Fruit fly (Drosophila melanogaster) whole organism, embryonic: ENCODE measurements around the gene CG13313.

Experiments
- Atf6 ChIP-seq: fragments of 200-800 bp; sonication (Bioruptor generic); IDR thresholded peaks from 2 replicates; pipeline ENCODE4 v1.3.6; 2022; ENCODE audit warnings: missing biosample characterization, missing genetic modification characterization
- Bgb ChIP-seq: fragments of 200-800 bp; sonication (Bioruptor generic); IDR thresholded peaks from 2 replicates; pipeline ENCODE4 v1.3.6; 2022; ENCODE audit warnings: missing biosample characterization, missing genetic modification characterization; ENCODE audit not compliant: partially characterized antibody
- CG10147 ChIP-seq: fragments of 200-800 bp; sonication (Bioruptor generic); optimal IDR thresholded peaks from 2 replicates; lab custom pipeline; 2019; ENCODE audit warnings: missing biosample characterization, mild to moderate bottlenecking, missing genetic modification characterization, moderate library complexity
- CG10565 ChIP-seq: fragments of 200-800 bp; sonication (Bioruptor generic); optimal IDR thresholded peaks from 3 replicates; lab custom pipeline; 2016; ENCODE audit warnings: missing biosample characterization, mild to moderate bottlenecking, missing genetic modification characterization
- CG11093 ChIP-seq: fragments of 200-800 bp; sonication (Bioruptor generic); IDR thresholded peaks from 3 replicates; pipeline ENCODE4 v1.3.6; 2022; ENCODE audit warnings: missing biosample characterization, missing genetic modification characterization
- CG11247 ChIP-seq: fragments of 200-800 bp; sonication (Bioruptor generic); IDR thresholded peaks from 2 replicates; pipeline ENCODE4 v1.3.6; 2022; ENCODE audit warnings: missing biosample characterization, missing genetic modification characterization
- CG11504 ChIP-seq: fragments of 200-800 bp; sonication (Bioruptor generic); optimal IDR thresholded peaks from 3 replicates; lab custom pipeline; 2019; ENCODE audit warnings: missing biosample characterization, mild to moderate bottlenecking, missing genetic modification characterization, moderate library complexity
- CG12104 ChIP-seq: fragments of 200-800 bp; sonication (Bioruptor generic); optimal IDR thresholded peaks from 3 replicates; lab custom pipeline; 2016; ENCODE audit warnings: missing biosample characterization, missing genetic modification characterization
- CG12219 ChIP-seq: fragments of 200-800 bp; sonication (Bioruptor generic); optimal IDR thresholded peaks from 3 replicates; lab custom pipeline; 2018; ENCODE audit warnings: missing biosample characterization, mild to moderate bottlenecking, missing genetic modification characterization
- CG13287 ChIP-seq: fragments of 200-800 bp; sonication (Bioruptor generic); IDR thresholded peaks from 2 replicates; pipeline ENCODE4 v1.3.6; 2022; ENCODE audit warnings: missing biosample characterization, missing genetic modification characterization; ENCODE audit not compliant: partially characterized antibody
- CG14014 ChIP-seq: fragments of 200-800 bp; sonication (Bioruptor generic); IDR thresholded peaks from 2 replicates; pipeline ENCODE4 v1.3.6; 2022; ENCODE audit warnings: missing biosample characterization, missing genetic modification characterization
- CG15479 ChIP-seq: fragments of 200-800 bp; sonication (Bioruptor generic); optimal IDR thresholded peaks from 3 replicates; lab custom pipeline; 2019; ENCODE audit warnings: missing biosample characterization, mild to moderate bottlenecking, missing genetic modification characterization, moderate library complexity
- CG3163 ChIP-seq: fragments of 200-800 bp; sonication (Bioruptor generic); optimal IDR thresholded peaks from 3 replicates; lab custom pipeline; 2016; ENCODE audit warnings: missing biosample characterization, missing genetic modification characterization
- CG34224 ChIP-seq: fragments of 200-800 bp; sonication (Bioruptor generic); IDR thresholded peaks from 3 replicates; pipeline ENCODE4 v1.3.6; 2022; ENCODE audit warnings: missing biosample characterization, missing genetic modification characterization; ENCODE audit not compliant: partially characterized antibody
- CG4404 ChIP-seq: fragments of 200-800 bp; sonication (Bioruptor generic); IDR thresholded peaks from 2 replicates; pipeline ENCODE4 v1.3.6; 2022; ENCODE audit warnings: missing biosample characterization, missing genetic modification characterization
- CG7271 ChIP-seq: fragments of 200-800 bp; sonication (Bioruptor generic); optimal IDR thresholded peaks from 2 replicates; lab custom pipeline; 2018; ENCODE audit warnings: missing biosample characterization, mild to moderate bottlenecking, missing genetic modification characterization, moderate library complexity
- CG7556 ChIP-seq: fragments of 200-800 bp; sonication (Bioruptor generic); optimal IDR thresholded peaks from 2 replicates; lab custom pipeline; 2017; ENCODE audit warnings: missing biosample characterization, mild to moderate bottlenecking, missing genetic modification characterization
- CG7839 ChIP-seq: fragments of 200-800 bp; sonication (Bioruptor generic); optimal IDR thresholded peaks from 3 replicates; lab custom pipeline; 2018; ENCODE audit warnings: missing biosample characterization, mild to moderate bottlenecking, missing genetic modification characterization, moderate library complexity
- CG8290 ChIP-seq, 3 experiments: fragments of 200-800 bp; sonication (Bioruptor generic); optimal IDR thresholded peaks; 2 replicates each; lab custom pipeline; 2016 to 2019; ENCODE audit warnings: missing biosample characterization in 3 of 3, missing genetic modification characterization in 3 of 3, mild to moderate bottlenecking in 2 of 3, moderate library complexity in 1 of 3
- CG8359 ChIP-seq: fragments of 200-800 bp; sonication (Bioruptor generic); optimal IDR thresholded peaks from 2 replicates; lab custom pipeline; 2017; ENCODE audit warnings: missing biosample characterization, mild to moderate bottlenecking, missing genetic modification characterization, borderline replicate concordance
- CHES-1-like ChIP-seq: fragments of 200-800 bp; sonication (Bioruptor generic); optimal IDR thresholded peaks from 2 replicates; lab custom pipeline; 2016; ENCODE audit warnings: missing biosample characterization, missing genetic modification characterization
- Dll ChIP-seq: fragments of 200-800 bp; sonication (Bioruptor generic); IDR thresholded peaks from 4 replicates; pipeline ENCODE4 v1.3.6; 2022; ENCODE audit warnings: missing biosample characterization, missing genetic modification characterization; ENCODE audit not compliant: partially characterized antibody
- HLH4C ChIP-seq: fragments of 200-800 bp; sonication (Bioruptor generic); IDR thresholded peaks from 3 replicates; pipeline ENCODE4 v1.3.6; 2022; ENCODE audit warnings: missing biosample characterization, missing genetic modification characterization; ENCODE audit not compliant: partially characterized antibody
- Hey ChIP-seq: fragments of 200-800 bp; sonication (Bioruptor generic); optimal IDR thresholded peaks from 3 replicates; lab custom pipeline; 2018; ENCODE audit warnings: missing biosample characterization, mild to moderate bottlenecking, missing genetic modification characterization
- NFAT ChIP-seq: fragments of 200-800 bp; sonication (Bioruptor generic); IDR thresholded peaks from 2 replicates; pipeline ENCODE4 v1.3.6; 2022; ENCODE audit warnings: missing biosample characterization, missing genetic modification characterization
- Ptx1 ChIP-seq: fragments of 200-800 bp; sonication (Bioruptor generic); IDR thresholded peaks from 2 replicates; pipeline ENCODE4 v1.3.6; 2022; ENCODE audit warnings: missing biosample characterization, missing genetic modification characterization
- Xrp1 ChIP-seq: fragments of 200-800 bp; sonication (Bioruptor generic); IDR thresholded peaks from 2 replicates; pipeline ENCODE4 v1.3.6; 2022; ENCODE audit warnings: missing biosample characterization, missing genetic modification characterization
- ara ChIP-seq: fragments of 200-800 bp; sonication (Bioruptor generic); IDR thresholded peaks from 2 replicates; pipeline ENCODE4 v1.3.6; 2022; ENCODE audit warnings: missing biosample characterization, missing genetic modification characterization
- chif ChIP-seq, 2 experiments: fragments of 200-800 bp; sonication (Bioruptor generic); optimal IDR thresholded peaks; 3 replicates each; lab custom pipeline; 2016; ENCODE audit warnings: missing biosample characterization in 2 of 2, missing genetic modification characterization in 2 of 2
- ci ChIP-seq: fragments of 200-800 bp; sonication (Bioruptor generic); IDR thresholded peaks from 3 replicates; pipeline ENCODE4 v1.3.6; 2022; ENCODE audit warnings: missing biosample characterization, missing genetic modification characterization
- corto ChIP-seq: fragments of 200-800 bp; sonication (Bioruptor generic); optimal IDR thresholded peaks from 2 replicates; lab custom pipeline; 2016; ENCODE audit warnings: missing biosample characterization, mild to moderate bottlenecking, missing genetic modification characterization, moderate library complexity
- crc ChIP-seq: fragments of 200-800 bp; sonication (Bioruptor generic); optimal IDR thresholded peaks from 2 replicates; lab custom pipeline; 2016; ENCODE audit warnings: missing biosample characterization, missing genetic modification characterization
- en ChIP-seq: fragments of 200-800 bp; sonication (Bioruptor generic); optimal IDR thresholded peaks from 2 replicates; lab custom pipeline; 2016; ENCODE audit warnings: missing biosample characterization, missing genetic modification characterization
- gem ChIP-seq: fragments of 200-800 bp; sonication (Bioruptor generic); optimal IDR thresholded peaks from 2 replicates; lab custom pipeline; 2019; ENCODE audit warnings: missing biosample characterization, mild to moderate bottlenecking, missing genetic modification characterization, moderate library complexity
- gfzf ChIP-seq: fragments of 200-800 bp; sonication (Bioruptor generic); optimal IDR thresholded peaks from 2 replicates; lab custom pipeline; 2016; ENCODE audit warnings: missing biosample characterization, mild to moderate bottlenecking, missing genetic modification characterization, moderate library complexity
- hb ChIP-seq: fragments of 200-800 bp; sonication (Bioruptor generic); IDR thresholded peaks from 3 replicates; pipeline ENCODE4 v1.3.6; 2022; ENCODE audit warnings: missing biosample characterization, missing genetic modification characterization; ENCODE audit not compliant: partially characterized antibody
- insv ChIP-seq, 2 experiments: fragments of 200-800 bp; sonication (Bioruptor generic); optimal IDR thresholded peaks; 3 replicates each; lab custom pipeline; 2016 to 2018; ENCODE audit warnings: missing biosample characterization in 2 of 2, missing genetic modification characterization in 2 of 2
- ken ChIP-seq: fragments of 200-800 bp; sonication (Bioruptor generic); IDR thresholded peaks from 3 replicates; pipeline ENCODE4 v1.3.6; 2022; ENCODE audit warnings: missing biosample characterization, missing genetic modification characterization
- nau ChIP-seq: fragments of 200-800 bp; sonication (Bioruptor generic); optimal IDR thresholded peaks from 3 replicates; lab custom pipeline; 2017; ENCODE audit warnings: missing biosample characterization, mild to moderate bottlenecking, missing genetic modification characterization, missing genetic modification reagents
- nmo ChIP-seq: fragments of 200-800 bp; sonication (Bioruptor generic); optimal IDR thresholded peaks from 2 replicates; lab custom pipeline; 2018; ENCODE audit warnings: missing biosample characterization, mild to moderate bottlenecking, missing genetic modification characterization, moderate library complexity
- pho ChIP-seq: fragments of 200-800 bp; sonication (Bioruptor generic); optimal IDR thresholded peaks from 2 replicates; lab custom pipeline; 2016; ENCODE audit warnings: missing biosample characterization, missing genetic modification characterization
- ranshi ChIP-seq: fragments of 200-800 bp; sonication (Bioruptor generic); IDR thresholded peaks from 2 replicates; pipeline ENCODE4 v1.3.6; 2022; ENCODE audit warnings: missing biosample characterization, missing genetic modification characterization
- sna ChIP-seq: fragments of 200-800 bp; sonication (Bioruptor generic); IDR thresholded peaks from 2 replicates; pipeline ENCODE4 v1.3.6; 2022; ENCODE audit warnings: missing biosample characterization, missing genetic modification characterization; ENCODE audit not compliant: partially characterized antibody
- sug ChIP-seq: fragments of 200-800 bp; optimal IDR thresholded peaks from 2 replicates; lab custom pipeline; 2019; ENCODE audit warnings: missing biosample characterization, mild to moderate bottlenecking, missing genetic modification characterization, moderate library complexity
- tna ChIP-seq: fragments of 200-800 bp; sonication (Bioruptor generic); IDR thresholded peaks from 2 replicates; pipeline ENCODE4 v1.3.6; 2022; ENCODE audit warnings: missing biosample characterization, missing genetic modification characterization; ENCODE audit not compliant: partially characterized antibody
- vnd ChIP-seq: fragments of 200-800 bp; sonication (Bioruptor generic); IDR thresholded peaks from 3 replicates; pipeline ENCODE4 v1.3.6; 2022; ENCODE audit warnings: missing biosample characterization, missing genetic modification characterization; ENCODE audit not compliant: partially characterized antibody

Gene CG13313

DNA sequence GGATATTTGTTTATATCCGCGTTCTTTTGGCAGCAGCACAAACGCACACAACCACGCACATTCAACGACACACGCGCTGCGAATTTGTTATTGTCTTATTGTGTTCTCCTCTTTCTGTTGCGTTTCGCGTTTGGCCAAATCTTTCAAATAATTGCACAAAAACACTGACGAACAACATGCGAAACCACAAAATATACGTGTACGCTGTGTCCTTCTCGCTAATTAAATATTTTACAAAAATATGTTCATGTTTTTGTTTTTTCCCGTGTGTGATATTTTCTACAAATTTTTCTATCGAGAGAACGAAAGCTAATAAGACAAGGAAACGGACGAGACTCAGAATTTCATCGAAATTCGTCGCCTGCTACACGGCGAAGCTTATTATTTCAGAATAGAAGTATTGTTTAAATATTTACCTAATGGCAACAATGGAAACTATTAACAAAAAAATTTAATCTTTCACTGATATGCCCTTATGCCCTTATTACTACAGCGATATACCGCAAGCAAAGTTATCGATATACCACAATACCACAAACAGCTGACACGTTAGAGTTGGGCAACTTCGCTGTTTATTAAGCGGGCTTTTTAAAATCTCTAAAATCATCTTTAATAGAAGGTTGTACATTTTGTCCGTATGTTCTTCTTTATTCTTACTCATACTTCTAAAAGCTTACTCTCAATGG lies 4.6 kb upstream of the CG13313 start, which contains the start of the genes CG43783 and orb2 (continued):
- TF ChIP-seq sug (no peak), hb (GFP tag; lab: Robert Waterston, UW) (peak; percentile 71; the same call in 2 of the 3 replicates), CG11093 (no peak), HLH4C (GFP tag; lab: Robert Waterston, UW) (peak; percentile 77), CG14014 (GFP tag; lab: Robert Waterston, UW) (no peak), tna (GFP tag; lab: Robert Waterston, UW) (peak; percentile 55; the same call in 1 of the 2 replicates), Bgb (peak; percentile 65), Dll (GFP tag; lab: Robert Waterston, UW) (peak; percentile 62), CG12104 (no peak), insv (GFP tag; optimal IDR thresholded peaks at IDR 0.05; lab: Kevin White, UChicago) (no peak), CG13287 (GFP tag; lab: Robert Waterston, UW) (peak; percentile 69)

dm6 chr3L:8954648-8955033 lies 4.0 kb upstream of the CG13313 start, which contains the start of gene GNBP3:
Gene GNBP3, plus strand, starts transcription at chr3L:8955021.
- TF ChIP-seq chif (GFP tag; optimal IDR thresholded peaks at IDR 0.05; lab: Kevin White, UChicago) (no peak), sna (GFP tag; lab: Robert Waterston, UW) (no peak), CG8359 (GFP tag; lab: Kevin White, UChicago) (no peak), Ptx1 (GFP tag; lab: Robert Waterston, UW) (peak; percentile 48), gem (tag; lab: Kevin White, UChicago) (peak; percentile 80), Xrp1 (GFP tag; lab: Robert Waterston, UW) (peak; percentile 86), CG11247 (GFP tag; lab: Robert Waterston, UW) (no peak), vnd (GFP tag; lab: Robert Waterston, UW) (no peak), CG7556 (GFP tag; lab: Kevin White, UChicago) (peak; percentile 46), CG3163 (GFP tag; lab: Kevin White, UChicago) (no peak), CG12219 (no peak), gfzf (GFP tag; lab: Kevin White, UChicago) (no peak), CG10565 (GFP tag; lab: Kevin White, UChicago) (peak; percentile 51), CHES-1-like (no peak), ci (GFP tag; lab: Robert Waterston, UW) (peak; percentile 39; the same call in 1 of the 3 replicates), ken (0 out of 3 replicates have a peak, but pooled peaks have one; percentile 15), pho (GFP tag; lab: Kevin White, UChicago) (no peak), NFAT (0 out of 2 replicates have a peak, but pooled peaks have one; percentile 11), CG11504 (peak; percentile 80), CG13287 (GFP tag; lab: Robert Waterston, UW) (no peak), CG10147 (GFP tag; lab: Kevin White, UChicago) (peak; percentile 87), CG7839 (peak; percentile 67), en (no peak), CG4404 (GFP tag; lab: Robert Waterston, UW) (no peak), nmo (GFP tag; lab: Kevin White, UChicago) (peak; percentile 50), crc (no peak), Atf6 (peak; percentile 53; the same call in 1 of the 2 replicates), corto (GFP tag; lab: Kevin White, UChicago) (peak; percentile 92), CG8290 (GFP tag; optimal IDR thresholded peaks at IDR 0.05; lab: Kevin White, UChicago) (peak; percentile 63), CG8290 (tag; optimal IDR thresholded peaks at IDR 0.05; lab: Kevin White, UChicago) (no peak), ara (GFP tag; lab: Robert Waterston, UW) (0 out of 2 replicates have a peak, but pooled peaks have one; percentile 26), Hey (tag; lab: Kevin White, UChicago) (no peak), CG12104 (peak; percentile 22), CG34224 (GFP tag; lab: Robert Waterston, UW) (no peak), CG7271 (tag; lab: Kevin White, UChicago) (no peak), ranshi (0 out of 2 replicates have a peak, but pooled peaks have one; percentile 32), nau (no peak), CG15479 (no peak)
